Worm (Caenorhabditis elegans) whole organism, L3 larva: ENCODE measurements around the gene F35F10.14.
A peak's percentile ranks its signal among the peaks of the same experiment; 100 is the strongest.

ENCODE experiments used
- R02D3.7 ChIP-seq: fragments of 150-350 bp; optimal IDR thresholded peaks from 2 replicates; lab custom pipeline; 2014; ENCODE audit warnings: missing biosample characterization, missing genetic modification characterization
- ZK546.5 ChIP-seq: sonication (generic microtip); optimal IDR thresholded peaks from 2 replicates; lab custom pipeline; 2017; ENCODE audit warnings: missing biosample characterization, missing genetic modification characterization
- ama-1 ChIP-seq: fragments of 150-350 bp; optimal IDR thresholded peaks from 2 replicates; lab custom pipeline; 2018
- ceh-16 ChIP-seq: sonication (generic microtip); optimal IDR thresholded peaks from 2 replicates; lab custom pipeline; 2017; ENCODE audit warnings: missing biosample characterization, missing genetic modification characterization
- ceh-28 ChIP-seq: fragments of 150-350 bp; optimal IDR thresholded peaks from 2 replicates; lab custom pipeline; 2014; ENCODE audit warnings: missing biosample characterization, missing genetic modification reagents, missing genetic modification characterization
- daf-12 ChIP-seq: fragments of 150-350 bp; optimal IDR thresholded peaks from 2 replicates; lab custom pipeline; 2014; ENCODE audit warnings: missing biosample characterization, missing genetic modification reagents, missing genetic modification characterization
- egl-27 ChIP-seq: sonication (generic microtip); optimal IDR thresholded peaks from 4 replicates; lab custom pipeline; 2017; ENCODE audit warnings: missing biosample characterization, missing genetic modification reagents, missing genetic modification characterization
- egl-5 ChIP-seq: fragments of 150-350 bp; optimal IDR thresholded peaks from 2 replicates; lab custom pipeline; 2017; ENCODE audit warnings: missing biosample characterization, missing genetic modification reagents, missing genetic modification characterization, inconsistent platforms
- elt-1 ChIP-seq: fragments of 150-350 bp; optimal IDR thresholded peaks from 2 replicates; lab custom pipeline; 2014; ENCODE audit warnings: missing biosample characterization, missing genetic modification characterization
- elt-2 ChIP-seq: sonication (generic microtip); optimal IDR thresholded peaks from 2 replicates; lab custom pipeline; 2016; ENCODE audit warnings: missing genetic modification reagents, mild to moderate bottlenecking, missing genetic modification characterization, missing compliant biosample characterization
- elt-3 ChIP-seq, 3 experiments: fragments of 150-350 bp in 1 of 3; sonication (generic microtip) in 2 of 3; optimal IDR thresholded peaks; 2 replicates in 2 of 3; 4 replicates in 1 of 3; lab custom pipeline; 2014 to 2017; ENCODE audit warnings: missing biosample characterization in 3 of 3, missing genetic modification characterization in 3 of 3
- eor-1 ChIP-seq, 2 experiments: fragments of 150-350 bp; optimal IDR thresholded peaks; 2 replicates each; lab custom pipeline; 2014 to 2018; ENCODE audit warnings: missing biosample characterization in 2 of 2, missing genetic modification characterization in 2 of 2
- fkh-10 ChIP-seq: sonication (generic microtip); optimal IDR thresholded peaks from 2 replicates; lab custom pipeline; 2017; ENCODE audit warnings: missing biosample characterization, missing genetic modification reagents, missing genetic modification characterization
- fkh-2 ChIP-seq: fragments of 150-350 bp; optimal IDR thresholded peaks from 2 replicates; lab custom pipeline; 2014; ENCODE audit warnings: missing biosample characterization, missing genetic modification reagents, missing genetic modification characterization
- fos-1 ChIP-seq: fragments of 150-350 bp; optimal IDR thresholded peaks from 2 replicates; lab custom pipeline; 2014; ENCODE audit warnings: missing biosample characterization, missing genetic modification characterization
- hmg-11 ChIP-seq: sonication (generic microtip); optimal IDR thresholded peaks from 2 replicates; lab custom pipeline; 2016; ENCODE audit warnings: missing genetic modification characterization, missing compliant biosample characterization
- jun-1 ChIP-seq: fragments of 150-350 bp; optimal IDR thresholded peaks from 2 replicates; lab custom pipeline; 2014; ENCODE audit warnings: missing biosample characterization, missing genetic modification reagents, missing genetic modification characterization
- lin-15B ChIP-seq: fragments of 150-350 bp; optimal IDR thresholded peaks from 2 replicates; lab custom pipeline; 2014; ENCODE audit warnings: missing biosample characterization, missing genetic modification characterization
- lin-39 ChIP-seq: fragments of 150-350 bp; optimal IDR thresholded peaks from 2 replicates; lab custom pipeline; 2018; ENCODE audit warnings: missing biosample characterization, missing genetic modification reagents, missing genetic modification characterization
- lsy-12 ChIP-seq: sonication (generic microtip); optimal IDR thresholded peaks from 2 replicates; lab custom pipeline; 2016; ENCODE audit warnings: mild to moderate bottlenecking, missing genetic modification characterization, missing compliant biosample characterization
- mdl-1 ChIP-seq: fragments of 150-350 bp; optimal IDR thresholded peaks from 2 replicates; lab custom pipeline; 2014; ENCODE audit warnings: missing biosample characterization, missing genetic modification characterization
- nfya-1 ChIP-seq: sonication (generic microtip); optimal IDR thresholded peaks from 2 replicates; lab custom pipeline; 2017; ENCODE audit warnings: missing genetic modification characterization, mild to moderate bottlenecking, missing compliant biosample characterization, antibody characterized with exemption, moderate library complexity; ENCODE audit not compliant: insufficient read depth
- nhr-12 ChIP-seq: fragments of 150-350 bp; optimal IDR thresholded peaks from 2 replicates; lab custom pipeline; 2014; ENCODE audit warnings: missing biosample characterization, missing genetic modification characterization
- nhr-23 ChIP-seq: fragments of 150-350 bp; optimal IDR thresholded peaks from 2 replicates; lab custom pipeline; 2014; ENCODE audit warnings: missing biosample characterization, missing genetic modification reagents, missing genetic modification characterization
- nhr-237 ChIP-seq: fragments of 150-350 bp; optimal IDR thresholded peaks from 2 replicates; lab custom pipeline; 2014; ENCODE audit warnings: missing biosample characterization, missing genetic modification characterization
- nhr-25 ChIP-seq: sonication (generic microtip); optimal IDR thresholded peaks from 2 replicates; lab custom pipeline; 2017; ENCODE audit warnings: missing biosample characterization, missing genetic modification characterization
- nhr-28 ChIP-seq: fragments of 150-350 bp; optimal IDR thresholded peaks from 2 replicates; lab custom pipeline; 2014; ENCODE audit warnings: missing biosample characterization, missing genetic modification characterization
- nhr-43 ChIP-seq: sonication (generic microtip); optimal IDR thresholded peaks from 2 replicates; lab custom pipeline; 2016; ENCODE audit warnings: mild to moderate bottlenecking, missing genetic modification characterization, missing compliant biosample characterization; ENCODE audit not compliant: poor library complexity, severe bottlenecking
- nhr-67 ChIP-seq: fragments of 150-350 bp; optimal IDR thresholded peaks from 2 replicates; lab custom pipeline; 2014; ENCODE audit warnings: missing biosample characterization, missing genetic modification characterization
- nhr-76 ChIP-seq: fragments of 150-350 bp; sonication (generic microtip); optimal IDR thresholded peaks from 5 replicates; lab custom pipeline; 2014; ENCODE audit warnings: missing biosample characterization, missing genetic modification characterization
- nhr-77 ChIP-seq: fragments of 150-350 bp; optimal IDR thresholded peaks from 2 replicates; lab custom pipeline; 2014; ENCODE audit warnings: missing biosample characterization, missing genetic modification characterization
- pha-4 ChIP-seq: fragments of 150-350 bp; optimal IDR thresholded peaks from 2 replicates; lab custom pipeline; 2014; ENCODE audit warnings: missing biosample characterization, missing genetic modification reagents, missing genetic modification characterization
- sea-2 ChIP-seq: fragments of 150-350 bp; sonication (generic microtip); optimal IDR thresholded peaks from 4 replicates; lab custom pipeline; 2014; ENCODE audit warnings: missing biosample characterization, missing genetic modification reagents, missing genetic modification characterization
- skn-1 ChIP-seq: fragments of 150-350 bp; optimal IDR thresholded peaks from 2 replicates; lab custom pipeline; 2014; ENCODE audit warnings: missing biosample characterization, missing genetic modification characterization
- snpc-4 ChIP-seq: fragments of 150-350 bp; optimal IDR thresholded peaks from 2 replicates; lab custom pipeline; 2014; ENCODE audit warnings: missing biosample characterization, missing genetic modification characterization
- tbx-2 ChIP-seq: sonication (generic microtip); optimal IDR thresholded peaks from 2 replicates; lab custom pipeline; 2016; ENCODE audit warnings: mild to moderate bottlenecking, missing genetic modification characterization, missing compliant biosample characterization
- unc-39 ChIP-seq: sonication (generic microtip); optimal IDR thresholded peaks from 4 replicates; lab custom pipeline; 2017; ENCODE audit warnings: missing biosample characterization, missing genetic modification characterization
- zag-1 ChIP-seq: fragments of 150-350 bp; optimal IDR thresholded peaks from 2 replicates; lab custom pipeline; 2014; ENCODE audit warnings: missing biosample characterization, missing genetic modification characterization
- ztf-4 ChIP-seq: fragments of 150-350 bp; optimal IDR thresholded peaks from 2 replicates; lab custom pipeline; 2014; ENCODE audit warnings: missing biosample characterization, missing genetic modification characterization

Gene F35F10.14

DNA sequence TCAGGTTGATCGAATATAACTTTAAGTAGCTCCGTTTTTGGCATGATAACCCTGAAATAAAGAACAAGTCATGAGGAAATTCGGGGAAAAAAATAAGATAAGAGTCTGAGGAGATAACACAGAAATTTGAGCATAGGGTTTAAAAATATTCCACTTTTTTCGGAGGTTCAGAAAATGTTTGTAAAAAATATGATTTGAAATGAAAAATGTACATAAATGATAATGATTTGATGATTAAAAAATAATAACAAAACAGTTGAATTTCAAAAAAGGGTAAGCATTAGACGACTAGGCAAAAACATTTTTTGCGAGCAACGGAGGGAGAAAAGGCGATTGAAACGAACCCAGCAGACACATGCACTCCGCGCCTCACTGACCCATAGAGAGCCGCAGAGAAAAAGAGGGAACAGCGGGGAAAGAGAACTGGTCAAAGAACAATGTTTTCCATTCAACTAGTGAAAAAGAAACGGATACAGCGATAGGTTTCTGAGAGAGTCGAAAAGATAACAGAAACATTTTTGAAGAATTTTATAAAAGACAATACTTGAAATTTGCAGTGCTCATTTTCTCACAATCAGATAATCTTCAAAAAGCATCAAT lies 7.7 kb downstream of the F35F10.14 start, which contains the start of gene arrd-18:
Gene arrd-18, minus strand, starts transcription at position 51 of the 600 bp plus-strand sequence.
- TF ChIP-seq pha-4 (tag; lab: Kevin White, UChicago) = no peak
- TF ChIP-seq snpc-4 = peak; percentile 14
- no peak for TF ChIP-seq nhr-23 (tag; lab: Kevin White, UChicago)
- TF ChIP-seq ztf-4 (tag; lab: Kevin White, UChicago) = no peak
- no peak for TF ChIP-seq nhr-28 (tag; lab: Kevin White, UChicago)
- no peak for TF ChIP-seq fkh-2 (tag; lab: Kevin White, UChicago)
- TF ChIP-seq daf-12 (tag; lab: Kevin White, UChicago) = no peak
- no peak for TF ChIP-seq nhr-67
- no peak for TF ChIP-seq mdl-1 (tag; lab: Kevin White, UChicago)
- TF ChIP-seq nhr-25 (tag; lab: Kevin White, UChicago) = no peak
- TF ChIP-seq tbx-2 (tag; lab: Kevin White, UChicago) = no peak
- TF ChIP-seq elt-2 = peak; percentile 38
- TF ChIP-seq lsy-12 = no peak
- no peak for TF ChIP-seq ceh-28 (tag; lab: Kevin White, UChicago)
- peak; percentile 50 for TF ChIP-seq hmg-11 (tag; lab: Kevin White, UChicago)
- TF ChIP-seq unc-39 (tag; lab: Kevin White, UChicago) = no peak
- peak; percentile 27 for TF ChIP-seq nfya-1 (tag; lab: Kevin White, UChicago)

DNA sequence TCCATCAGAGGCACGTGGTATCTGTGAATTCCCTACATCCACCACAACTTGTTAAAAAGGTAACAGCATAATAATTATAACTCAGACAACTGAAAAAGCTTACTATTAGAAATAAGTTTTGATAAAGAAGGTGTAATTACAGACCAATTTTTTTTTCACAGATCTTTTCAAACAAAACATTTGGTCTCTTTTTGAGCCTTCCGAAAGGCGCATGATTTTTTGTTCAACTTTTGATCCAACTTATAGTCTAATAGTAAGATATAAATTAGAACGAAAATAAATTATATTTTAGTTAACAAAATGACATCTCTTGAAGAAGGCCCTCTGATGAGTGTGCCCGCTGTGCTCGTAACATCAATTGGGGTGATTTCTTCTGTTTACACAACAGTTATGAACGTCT lies 11.7 kb downstream of the F35F10.14 start, which contains the start of gene srbc-3:
Gene srbc-3, plus strand, starts transcription at position 301 of the 400 bp plus-strand sequence.
- TF ChIP-seq nhr-12 (tag; lab: Kevin White, UChicago) = no peak
- TF ChIP-seq lin-39 (tag; lab: Kevin White, UChicago) = no peak
- TF ChIP-seq ztf-4 (tag; lab: Kevin White, UChicago) = no peak
- TF ChIP-seq elt-2 = no peak
- TF ChIP-seq jun-1 (tag; lab: Kevin White, UChicago) = no peak
- TF ChIP-seq tbx-2 (tag; lab: Kevin White, UChicago) = no peak
- TF ChIP-seq ceh-16 = no peak

DNA sequence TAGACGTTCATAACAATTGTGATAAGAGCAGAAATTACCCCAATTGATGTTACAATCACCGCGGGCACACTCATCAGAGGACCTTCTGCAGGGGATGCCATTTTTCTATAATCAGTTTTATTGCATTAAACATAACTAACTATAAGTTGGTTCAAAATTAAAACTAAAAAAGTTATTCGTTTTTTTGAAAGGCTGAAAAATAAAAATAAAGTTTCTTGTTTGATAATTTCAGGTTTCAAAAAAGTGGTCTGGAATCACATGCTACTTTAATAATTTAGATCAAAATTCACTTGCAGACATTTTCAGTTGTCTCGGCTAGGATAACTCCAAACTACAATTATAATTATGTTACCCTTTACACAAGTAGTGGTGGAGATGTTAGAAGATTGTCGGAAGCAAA lies 18.0 kb downstream of the F35F10.14 start, which contains the start of gene srbc-1:
Gene srbc-1, minus strand, starts transcription at position 101 of the 400 bp plus-strand sequence.
- TF ChIP-seq egl-5 (tag; lab: Kevin White, UChicago) (no peak), ztf-4 (tag; lab: Kevin White, UChicago) (no peak), egl-27 (tag; lab: Kevin White, UChicago) (no peak), nhr-43 (tag; lab: Kevin White, UChicago) (no peak), fos-1 (tag; lab: Kevin White, UChicago) (no peak), nhr-77 (no peak), nfya-1 (tag; lab: Kevin White, UChicago) (no peak), ZK546.5 (tag; lab: Kevin White, UChicago) (no peak), nhr-67 (no peak), nhr-23 (tag; lab: Kevin White, UChicago) (no peak), tbx-2 (tag; lab: Kevin White, UChicago) (no peak), jun-1 (tag; lab: Kevin White, UChicago) (no peak), nhr-12 (tag; lab: Kevin White, UChicago) (no peak), fkh-10 (GFP tag; lab: Kevin White, UChicago) (no peak), nhr-76 (no peak), hmg-11 (tag; lab: Kevin White, UChicago) (no peak), R02D3.7 (tag; lab: Kevin White, UChicago) (no peak), unc-39 (tag; lab: Kevin White, UChicago) (no peak)

DNA sequence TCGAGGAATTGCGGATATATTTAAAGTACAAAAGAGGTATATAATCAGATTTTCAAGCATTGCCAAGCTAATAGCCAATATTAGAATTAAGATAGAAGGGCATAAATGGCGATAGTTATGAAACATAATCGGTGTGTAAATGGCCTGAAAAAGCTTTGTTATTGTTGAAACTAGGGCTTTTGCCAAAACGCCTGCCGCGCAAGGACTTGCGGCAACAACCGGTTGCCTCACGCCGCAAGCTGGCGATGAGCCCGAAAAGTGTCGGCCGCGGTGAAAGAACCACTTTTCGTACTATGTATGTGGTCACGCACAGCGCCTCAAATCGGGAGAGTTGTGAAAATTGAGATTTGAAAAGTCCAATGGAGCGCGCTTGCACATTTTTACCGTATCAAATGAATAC lies 20.5 kb downstream of the F35F10.14 start:
- TF ChIP-seq skn-1 (tag; lab: Kevin White, UChicago) (no peak), fkh-10 (GFP tag; lab: Kevin White, UChicago) (no peak), elt-3 (tag; optimal IDR thresholded peaks at IDR 0.05; lab: Kevin White, UChicago) (no peak), eor-1 (tag; optimal IDR thresholded peaks at IDR 0.05; lab: Kevin White, UChicago) (no peak), ztf-4 (tag; lab: Kevin White, UChicago) (no peak), nhr-237 (tag; lab: Kevin White, UChicago) (no peak), zag-1 (tag; lab: Kevin White, UChicago) (no peak), snpc-4 (no peak), ama-1 (lab: Kevin White, UChicago) (no peak), R02D3.7 (tag; lab: Kevin White, UChicago) (no peak), fkh-2 (tag; lab: Kevin White, UChicago) (no peak), nhr-25 (tag; lab: Kevin White, UChicago) (no peak), lin-15B (tag; lab: Kevin White, UChicago) (no peak), mdl-1 (tag; lab: Kevin White, UChicago) (no peak), nfya-1 (tag; lab: Kevin White, UChicago) (no peak), elt-1 (tag; lab: Kevin White, UChicago) (no peak), daf-12 (tag; lab: Kevin White, UChicago) (no peak), sea-2 (GFP tag; lab: Kevin White, UChicago) (no peak), nhr-23 (tag; lab: Kevin White, UChicago) (no peak)
